Fruit fly (Drosophila melanogaster) S2 (cell line): ENCODE measurements around the gene SP555.

ENCODE experiments used
- CG8478 ChIP-seq: fragments of >200 bp; optimal IDR thresholded peaks from 2 replicates; lab custom pipeline; 2018
- CTCF ChIP-seq, 2 experiments: fragments of >200 bp; optimal IDR thresholded peaks; 2 replicates each; lab custom pipeline; 2018

- no peak for TF ChIP-seq CG8478 (lab: Kevin White, UChicago)
- TF ChIP-seq CTCF (optimal IDR thresholded peaks at IDR 0.05; lab: Kevin White, UChicago) = no peak
Measured at dm6 chr2L:5055528-5055927, 18.0 kb downstream of the SP555 start.
